Worm (Caenorhabditis elegans) whole organism, young adult: Measurements from ENCODE around the gene C02F5.14.
A peak's percentile ranks its signal among the peaks of the same experiment; 100 is the strongest.

Source experiments
- B0019.2 ChIP-seq: fragments of 200-800 bp; sonication (Bioruptor generic); conservative IDR thresholded peaks from 2 replicates; pipeline ENCODE4 v1.3.6; 2022; ENCODE audit warnings: missing genetic modification reagents, missing genetic modification characterization, missing compliant biosample characterization
- B0035.1 ChIP-seq: sonication (generic microtip); optimal IDR thresholded peaks from 2 replicates; lab custom pipeline; 2016; ENCODE audit warnings: missing genetic modification characterization, mild to moderate bottlenecking, missing compliant biosample characterization, missing genotype, missing genetic modification reagents
- C06A6.2 ChIP-seq: fragments of 200-800 bp; sonication (Bioruptor generic); conservative IDR thresholded peaks from 2 replicates; pipeline ENCODE4 v1.3.6; 2022; ENCODE audit warnings: missing genetic modification characterization, missing compliant biosample characterization
- F39B2.1 ChIP-seq: fragments of 200-800 bp; sonication (Bioruptor generic); IDR thresholded peaks from 2 replicates; pipeline ENCODE4 v1.3.6; 2022; ENCODE audit warnings: missing genetic modification reagents, missing genetic modification characterization, missing compliant biosample characterization
- F49E8.2 ChIP-seq: sonication (generic microtip); optimal IDR thresholded peaks from 3 replicates; lab custom pipeline; 2017; ENCODE audit warnings: missing genetic modification characterization, mild to moderate bottlenecking, missing compliant biosample characterization, antibody characterized with exemption, moderate library complexity; ENCODE audit not compliant: insufficient read depth
- F57A8.1 ChIP-seq: fragments of 200-800 bp; sonication (Bioruptor generic); optimal IDR thresholded peaks from 2 replicates; lab custom pipeline; 2018; ENCODE audit warnings: mild to moderate bottlenecking, missing genetic modification characterization, moderate library complexity, missing compliant biosample characterization
- F57C9.4 ChIP-seq: sonication (generic microtip); optimal IDR thresholded peaks from 2 replicates; lab custom pipeline; 2017; ENCODE audit warnings: mild to moderate bottlenecking, missing genetic modification characterization, missing compliant biosample characterization
- K11D2.4 ChIP-seq: fragments of 200-800 bp; sonication (Bioruptor generic); IDR thresholded peaks from 2 replicates; pipeline ENCODE4 v1.3.6; 2022; ENCODE audit warnings: missing genetic modification reagents, missing genetic modification characterization, missing compliant biosample characterization
- K12H6.12 ChIP-seq: fragments of 200-800 bp; sonication (Bioruptor generic); optimal IDR thresholded peaks from 2 replicates; lab custom pipeline; 2018; ENCODE audit warnings: mild to moderate bottlenecking, missing genetic modification characterization, missing compliant biosample characterization
- T26A5.8 ChIP-seq: sonication (generic microtip); optimal IDR thresholded peaks from 2 replicates; lab custom pipeline; 2016; ENCODE audit warnings: missing genetic modification characterization, missing compliant biosample characterization
- ZK185.1 ChIP-seq: sonication (generic microtip); optimal IDR thresholded peaks from 2 replicates; lab custom pipeline; 2016; ENCODE audit warnings: mild to moderate bottlenecking, missing genetic modification characterization, missing compliant biosample characterization; ENCODE audit not compliant: poor library complexity, severe bottlenecking
- akir-1 ChIP-seq: fragments of 200-800 bp; sonication (Bioruptor generic); optimal IDR thresholded peaks from 2 replicates; lab custom pipeline; 2018; ENCODE audit warnings: mild to moderate bottlenecking, missing genetic modification characterization, moderate library complexity, missing compliant biosample characterization
- attf-3 ChIP-seq: fragments of 200-800 bp; sonication (Bioruptor generic); conservative IDR thresholded peaks from 2 replicates; pipeline ENCODE4 v1.3.6; 2022; ENCODE audit warnings: missing genetic modification reagents, missing genetic modification characterization, missing compliant biosample characterization
- attf-6 ChIP-seq: fragments of 200-800 bp; sonication (Bioruptor generic); IDR thresholded peaks from 2 replicates; pipeline ENCODE4 v1.3.6; 2022; ENCODE audit warnings: missing genetic modification reagents, missing genetic modification characterization, missing compliant biosample characterization
- bed-1 ChIP-seq: fragments of 200-800 bp; sonication (Bioruptor generic); IDR thresholded peaks from 2 replicates; pipeline ENCODE4 v1.3.6; 2022; ENCODE audit warnings: missing genetic modification reagents, missing genetic modification characterization, missing compliant biosample characterization
- cebp-2 ChIP-seq: fragments of 200-800 bp; sonication (Bioruptor generic); IDR thresholded peaks from 2 replicates; pipeline ENCODE4 v1.3.6; 2022; ENCODE audit warnings: missing genetic modification characterization, missing compliant biosample characterization
- ceh-27 ChIP-seq: fragments of 200-800 bp; sonication (Bioruptor generic); optimal IDR thresholded peaks from 2 replicates; lab custom pipeline; 2018; ENCODE audit warnings: mild to moderate bottlenecking, missing genetic modification characterization, moderate library complexity, missing compliant biosample characterization
- ceh-79 ChIP-seq: sonication (generic microtip); optimal IDR thresholded peaks from 2 replicates; lab custom pipeline; 2017; ENCODE audit warnings: mild to moderate bottlenecking, missing genetic modification characterization, missing compliant biosample characterization
- chd-7 ChIP-seq: sonication (generic microtip); optimal IDR thresholded peaks from 2 replicates; lab custom pipeline; 2016; ENCODE audit warnings: mild to moderate bottlenecking, missing genetic modification characterization, moderate library complexity, missing compliant biosample characterization
- dox-1 ChIP-seq: fragments of 200-800 bp; sonication (Bioruptor generic); IDR thresholded peaks from 2 replicates; pipeline ENCODE4 v1.3.6; 2022; ENCODE audit warnings: missing genetic modification reagents, missing genetic modification characterization, missing compliant biosample characterization
- efl-1 ChIP-seq: fragments of 150-350 bp; optimal IDR thresholded peaks from 2 replicates; lab custom pipeline; 2014; ENCODE audit warnings: missing biosample characterization, missing genetic modification reagents, missing genetic modification characterization
- egl-18 ChIP-seq: fragments of 200-800 bp; sonication (Bioruptor generic); IDR thresholded peaks from 2 replicates; pipeline ENCODE4 v1.3.6; 2022; ENCODE audit warnings: missing genetic modification reagents, missing genetic modification characterization, missing compliant biosample characterization
- gei-17 ChIP-seq: fragments of 200-800 bp; sonication (Bioruptor generic); optimal IDR thresholded peaks from 2 replicates; lab custom pipeline; 2018; ENCODE audit warnings: mild to moderate bottlenecking, missing genetic modification characterization, missing compliant biosample characterization
- hlh-26 ChIP-seq: fragments of 200-800 bp; sonication (Bioruptor generic); conservative IDR thresholded peaks from 2 replicates; pipeline ENCODE4 v1.3.6; 2022; ENCODE audit warnings: missing genetic modification reagents, missing genetic modification characterization, missing compliant biosample characterization
- let-526 ChIP-seq: fragments of 200-800 bp; sonication (Bioruptor generic); IDR thresholded peaks from 2 replicates; pipeline ENCODE4 v1.3.6; 2022; ENCODE audit warnings: missing genetic modification reagents, missing genetic modification characterization, missing compliant biosample characterization
- lin-26 ChIP-seq: fragments of 200-800 bp; sonication (Bioruptor generic); IDR thresholded peaks from 2 replicates; pipeline ENCODE4 v1.3.6; 2022; ENCODE audit warnings: missing genetic modification reagents, missing genetic modification characterization, missing compliant biosample characterization
- lin-35 ChIP-seq, 3 experiments: fragments of 150-350 bp in 2 of 3; sonication (generic microtip) in 1 of 3; optimal IDR thresholded peaks; 2 replicates each; lab custom pipeline; 2014 to 2018; ENCODE audit warnings: missing biosample characterization in 3 of 3, missing genetic modification characterization in 3 of 3, missing genetic modification reagents in 3 of 3
- lin-40 ChIP-seq: sonication (generic microtip); optimal IDR thresholded peaks from 2 replicates; lab custom pipeline; 2016; ENCODE audit warnings: missing genetic modification characterization, mild to moderate bottlenecking, missing compliant biosample characterization, missing genotype, missing genetic modification reagents
- madf-6 ChIP-seq: fragments of 200-800 bp; sonication (Bioruptor generic); IDR thresholded peaks from 2 replicates; pipeline ENCODE4 v1.3.6; 2022; ENCODE audit warnings: missing genetic modification reagents, missing genetic modification characterization, missing compliant biosample characterization
- nfya-1 ChIP-seq: sonication (generic microtip); optimal IDR thresholded peaks from 2 replicates; lab custom pipeline; 2017; ENCODE audit warnings: antibody characterized with exemption, missing compliant biosample characterization, missing genetic modification characterization, borderline replicate concordance; ENCODE audit not compliant: insufficient read depth
- nfya-2 ChIP-seq: fragments of 200-800 bp; sonication (Bioruptor generic); IDR thresholded peaks from 2 replicates; pipeline ENCODE4 v1.3.6; 2022; ENCODE audit warnings: missing genetic modification reagents, missing genetic modification characterization, missing compliant biosample characterization
- nhr-179 ChIP-seq: sonication (generic microtip); optimal IDR thresholded peaks from 2 replicates; lab custom pipeline; 2016; ENCODE audit warnings: mild to moderate bottlenecking, missing genetic modification characterization, missing compliant biosample characterization
- nhr-80 ChIP-seq: sonication (generic microtip); optimal IDR thresholded peaks from 2 replicates; lab custom pipeline; 2016; ENCODE audit warnings: missing genetic modification characterization, missing compliant biosample characterization
- rcor-1 ChIP-seq: fragments of 200-800 bp; sonication (Bioruptor generic); IDR thresholded peaks from 2 replicates; pipeline ENCODE4 v1.3.6; 2022; ENCODE audit warnings: missing genetic modification reagents, missing genetic modification characterization, missing compliant biosample characterization
- rec-8 ChIP-seq, 2 experiments: sonication (generic microtip); optimal IDR thresholded peaks; 2 replicates each; lab custom pipeline; 2016; ENCODE audit warnings: mild to moderate bottlenecking in 2 of 2, missing genetic modification characterization in 2 of 2, missing genetic modification reagents in 2 of 2, missing genotype in 2 of 2, missing biosample characterization in 1 of 2, missing compliant biosample characterization in 1 of 2, moderate library complexity in 1 of 2
- sdz-38 ChIP-seq: sonication (generic microtip); optimal IDR thresholded peaks from 2 replicates; lab custom pipeline; 2016; ENCODE audit warnings: missing genotype, missing genetic modification characterization, missing compliant biosample characterization
- sea-2 ChIP-seq: fragments of 200-800 bp; sonication (Bioruptor generic); IDR thresholded peaks from 2 replicates; pipeline ENCODE4 v1.3.6; 2022; ENCODE audit warnings: missing genetic modification characterization, missing compliant biosample characterization
- snpc-3.4 ChIP-seq: sonication (generic microtip); optimal IDR thresholded peaks from 2 replicates; lab custom pipeline; 2017; ENCODE audit warnings: missing genetic modification characterization, mild to moderate bottlenecking, missing compliant biosample characterization, antibody characterized with exemption, moderate library complexity, missing genotype, missing genetic modification reagents
- snpc-4 ChIP-seq, 5 experiments: fragments of 150-350 bp in 1 of 5; sonication (generic microtip) in 4 of 5; optimal IDR thresholded peaks; 2 replicates each; lab custom pipeline; 2014 to 2018; ENCODE audit warnings: missing genetic modification characterization in 5 of 5, missing biosample characterization in 3 of 5, antibody characterized with exemption in 2 of 5, mild to moderate bottlenecking in 2 of 5, missing compliant biosample characterization in 2 of 5, missing genotype in 2 of 5, moderate library complexity in 2 of 5, missing genetic modification reagents in 1 of 5
- tbp1 ChIP-seq: fragments of 200-800 bp; sonication (Bioruptor generic); optimal IDR thresholded peaks from 2 replicates; lab custom pipeline; 2018; ENCODE audit warnings: mild to moderate bottlenecking, missing genetic modification characterization, missing compliant biosample characterization
- tlf-1 ChIP-seq: fragments of 200-800 bp; sonication (Bioruptor generic); optimal IDR thresholded peaks from 2 replicates; lab custom pipeline; 2018; ENCODE audit warnings: mild to moderate bottlenecking, missing genetic modification characterization, missing compliant biosample characterization
- unc-130 ChIP-seq: sonication (generic microtip); optimal IDR thresholded peaks from 2 replicates; lab custom pipeline; 2016; ENCODE audit warnings: missing genetic modification reagents, missing genetic modification characterization, missing compliant biosample characterization
- zim-3 ChIP-seq: sonication (generic microtip); optimal IDR thresholded peaks from 2 replicates; lab custom pipeline; 2017; ENCODE audit warnings: mild to moderate bottlenecking, missing genetic modification characterization, moderate library complexity, missing compliant biosample characterization
- ztf-18 ChIP-seq: sonication (generic microtip); optimal IDR thresholded peaks from 2 replicates; lab custom pipeline; 2016; ENCODE audit warnings: missing genotype, mild to moderate bottlenecking, missing genetic modification characterization, missing compliant biosample characterization
- ztf-25 ChIP-seq: fragments of 200-800 bp; sonication (Bioruptor generic); IDR thresholded peaks from 2 replicates; pipeline ENCODE4 v1.3.6; 2022; ENCODE audit warnings: missing genetic modification reagents, missing genetic modification characterization, missing compliant biosample characterization
- ztf-6 ChIP-seq: fragments of 200-800 bp; sonication (Bioruptor generic); IDR thresholded peaks from 2 replicates; pipeline ENCODE4 v1.3.6; 2022; ENCODE audit warnings: missing genetic modification reagents, missing genetic modification characterization, missing compliant biosample characterization

C02F5.14 gene

DNA sequence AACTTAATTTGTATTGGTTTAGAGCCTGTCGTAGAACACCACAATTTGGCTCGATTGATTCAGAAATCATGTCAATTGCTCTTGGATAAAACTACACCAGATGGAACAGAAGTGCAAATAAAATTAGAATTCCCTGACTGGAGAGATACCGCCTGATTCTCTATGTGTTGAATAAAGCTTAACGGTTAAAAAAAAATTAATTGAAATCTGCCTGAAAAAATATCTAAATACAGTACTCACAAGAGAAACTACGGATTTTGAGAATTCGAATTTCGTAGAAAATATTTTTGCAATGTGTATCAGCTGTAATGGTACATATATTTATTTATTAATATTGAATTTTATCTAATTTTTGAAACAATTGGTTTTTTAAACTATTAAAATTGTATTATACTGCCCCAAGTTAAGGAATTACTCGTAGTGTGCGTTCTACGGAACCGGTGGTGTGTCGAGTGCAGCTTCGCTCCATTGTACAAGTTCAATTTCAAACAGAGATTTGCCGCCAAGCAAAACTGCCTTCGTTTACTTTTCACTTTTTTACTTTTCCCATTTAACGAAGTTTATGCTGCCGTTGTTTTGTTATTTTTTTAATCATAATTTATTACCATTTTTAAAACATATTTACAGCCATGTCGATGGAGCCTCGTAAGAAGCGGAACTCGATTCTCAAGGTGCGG is 14.8 kb upstream of the C02F5.14 start, which contains the start of gene knl-1 (continued):
- TF ChIP-seq cebp-2 (GFP tag; lab: Robert Waterston, UW): no peak
- 0 out of 2 replicates have a peak, but pooled peaks have one; percentile 35 for TF ChIP-seq let-526 (GFP tag; lab: Robert Waterston, UW)
- TF ChIP-seq ZK185.1 (tag; lab: Kevin White, UChicago): no peak
- TF ChIP-seq madf-6 (GFP tag; lab: Robert Waterston, UW): peak; percentile 69
- no peak for TF ChIP-seq F49E8.2
- no peak for TF ChIP-seq sdz-38
- no peak for TF ChIP-seq zim-3 (tag; lab: Kevin White, UChicago)
- TF ChIP-seq F39B2.1 (GFP tag; lab: Robert Waterston, UW): no peak
- TF ChIP-seq akir-1: no peak
- TF ChIP-seq T26A5.8 (tag; lab: Kevin White, UChicago): no peak
- no peak for TF ChIP-seq ceh-79
- no peak for TF ChIP-seq bed-1 (GFP tag; lab: Robert Waterston, UW)
- TF ChIP-seq lin-40 (tag; lab: Kevin White, UChicago): no peak
- TF ChIP-seq nfya-2 (GFP tag; lab: Robert Waterston, UW): no peak
- peak; percentile 25 for TF ChIP-seq tbp1
- TF ChIP-seq ztf-18 (tag; lab: Kevin White, UChicago): peak; percentile 42
- TF ChIP-seq attf-3 (GFP tag; lab: Robert Waterston, UW): peak; percentile 63; the same call in 1 of the 2 replicates
- TF ChIP-seq sea-2 (GFP tag; lab: Robert Waterston, UW): no peak
- peak; percentile 30 for TF ChIP-seq ceh-27 (GFP tag; lab: Kevin White, UChicago)
- no peak for TF ChIP-seq K12H6.12 (tag; lab: Kevin White, UChicago)
- TF ChIP-seq egl-18 (GFP tag; lab: Robert Waterston, UW): no peak
- TF ChIP-seq efl-1: peak; percentile 90
- 0 out of 2 replicates have a peak, but pooled peaks have one; percentile 59 for TF ChIP-seq ztf-25 (GFP tag; lab: Robert Waterston, UW)
- peak in 1 of 3 experiments; percentile 21 for TF ChIP-seq lin-35 (GFP tag; optimal IDR thresholded peaks at IDR 0.05; lab: Kevin White, UChicago)
- TF ChIP-seq tlf-1 (GFP tag; lab: Kevin White, UChicago): no peak
- no peak for TF ChIP-seq ztf-6 (GFP tag; lab: Robert Waterston, UW)
- TF ChIP-seq attf-6: no peak
- no peak for TF ChIP-seq B0019.2 (GFP tag; lab: Robert Waterston, UW)
- no peak for TF ChIP-seq K11D2.4
- TF ChIP-seq F57C9.4: no peak
- TF ChIP-seq unc-130 (GFP tag; lab: Kevin White, UChicago): peak; percentile 68
- TF ChIP-seq nhr-179 (tag; lab: Kevin White, UChicago): no peak
- TF ChIP-seq snpc-4 (GFP tag; optimal IDR thresholded peaks at IDR 0.05; lab: Kevin White, UChicago): no peak
- peak in 1 of 4 experiments; percentile 59 for TF ChIP-seq snpc-4 (tag; optimal IDR thresholded peaks at IDR 0.05; lab: Kevin White, UChicago)
- no peak for TF ChIP-seq nfya-1 (tag; lab: Kevin White, UChicago)
- no peak for TF ChIP-seq C06A6.2 (GFP tag; lab: Robert Waterston, UW)
- peak; percentile 28 for TF ChIP-seq snpc-3.4
- TF ChIP-seq dox-1: peak; percentile 74
- TF ChIP-seq rcor-1: peak; percentile 45; the same call in 1 of the 2 replicates
- no peak for TF ChIP-seq hlh-26 (GFP tag; lab: Robert Waterston, UW)
- TF ChIP-seq F57A8.1 (GFP tag; lab: Kevin White, UChicago): no peak
- peak; percentile 39 for TF ChIP-seq nhr-80 (tag; lab: Kevin White, UChicago)
- TF ChIP-seq chd-7 (tag; lab: Kevin White, UChicago): no peak
- no peak for TF ChIP-seq rec-8 (tag; optimal IDR thresholded peaks at IDR 0.05; lab: Kevin White, UChicago)
- TF ChIP-seq B0035.1 (tag; lab: Kevin White, UChicago): no peak
- no peak for TF ChIP-seq gei-17 (GFP tag; lab: Kevin White, UChicago)
- no peak for TF ChIP-seq lin-26 (GFP tag; lab: Robert Waterston, UW)
